Fruit fly (Drosophila melanogaster) whole organism, prepupa: ENCODE results near the gene CG15515.

Experiments
- Blimp-1 ChIP-seq: fragments of 200-800 bp; sonication (Bioruptor generic); optimal IDR thresholded peaks from 3 replicates; lab custom pipeline; 2017; ENCODE audit warnings: missing biosample characterization, missing genetic modification characterization, mild to moderate bottlenecking, moderate library complexity, missing genetic modification reagents
- CG11294 ChIP-seq: fragments of 200-800 bp; sonication (Bioruptor generic); IDR thresholded peaks from 2 replicates; pipeline ENCODE4 v1.3.6; 2022; ENCODE audit warnings: missing biosample characterization, missing genetic modification characterization
- CG11902 ChIP-seq: fragments of 200-800 bp; sonication (Bioruptor generic); optimal IDR thresholded peaks from 3 replicates; lab custom pipeline; 2016; ENCODE audit warnings: missing biosample characterization, missing genetic modification characterization
- CG15336 ChIP-seq: fragments of 200-800 bp; sonication (Bioruptor generic); IDR thresholded peaks from 2 replicates; pipeline ENCODE4 v1.3.6; 2022; ENCODE audit warnings: missing biosample characterization, missing genetic modification characterization
- CG1621 ChIP-seq: fragments of 200-800 bp; sonication (Bioruptor generic); optimal IDR thresholded peaks from 3 replicates; lab custom pipeline; 2018; ENCODE audit warnings: missing biosample characterization, mild to moderate bottlenecking, missing genetic modification characterization
- CG16779 ChIP-seq: fragments of 200-800 bp; sonication (Bioruptor generic); optimal IDR thresholded peaks from 3 replicates; lab custom pipeline; 2017; ENCODE audit warnings: missing biosample characterization, mild to moderate bottlenecking, missing genetic modification characterization
- CG3032 ChIP-seq: fragments of 200-800 bp; optimal IDR thresholded peaks from 2 replicates; lab custom pipeline; 2019; ENCODE audit warnings: missing biosample characterization, mild to moderate bottlenecking, missing genetic modification characterization, moderate library complexity
- CG32006 ChIP-seq: fragments of 200-800 bp; sonication (Bioruptor generic); optimal IDR thresholded peaks from 3 replicates; lab custom pipeline; 2017; ENCODE audit warnings: missing biosample characterization, mild to moderate bottlenecking, missing genetic modification characterization
- CG34406 ChIP-seq: fragments of 200-800 bp; sonication (Bioruptor generic); optimal IDR thresholded peaks from 3 replicates; lab custom pipeline; 2016; ENCODE audit warnings: missing biosample characterization, missing genetic modification characterization
- CG3919 ChIP-seq: fragments of 200-800 bp; sonication (Bioruptor generic); optimal IDR thresholded peaks from 3 replicates; lab custom pipeline; 2016; ENCODE audit warnings: missing biosample characterization, missing genetic modification characterization
- CG6163 ChIP-seq: fragments of 200-800 bp; sonication (Bioruptor generic); IDR thresholded peaks from 3 replicates; pipeline ENCODE4 v1.3.6; 2022; ENCODE audit warnings: missing biosample characterization, missing genetic modification characterization
- CG6276 ChIP-seq: fragments of 200-800 bp; sonication (Bioruptor generic); optimal IDR thresholded peaks from 2 replicates; lab custom pipeline; 2017; ENCODE audit warnings: missing biosample characterization, mild to moderate bottlenecking, missing genetic modification characterization
- CG6792 ChIP-seq: fragments of 200-800 bp; sonication (Bioruptor generic); optimal IDR thresholded peaks from 3 replicates; lab custom pipeline; 2016; ENCODE audit warnings: missing biosample characterization, missing genetic modification characterization
- CG6808 ChIP-seq: fragments of 200-800 bp; sonication (Bioruptor generic); optimal IDR thresholded peaks from 3 replicates; lab custom pipeline; 2017; ENCODE audit warnings: missing biosample characterization, missing genetic modification characterization, mild to moderate bottlenecking, moderate library complexity, missing genetic modification reagents
- CG7368 ChIP-seq: fragments of 200-800 bp; sonication (Bioruptor generic); optimal IDR thresholded peaks from 3 replicates; lab custom pipeline; 2016; ENCODE audit warnings: missing biosample characterization, missing genetic modification characterization
- CG8119 ChIP-seq: fragments of 200-800 bp; sonication (Bioruptor generic); IDR thresholded peaks from 3 replicates; pipeline ENCODE4 v1.3.6; 2022; ENCODE audit warnings: missing biosample characterization, missing genetic modification characterization
- CG8632 ChIP-seq: fragments of 200-800 bp; sonication (Bioruptor generic); optimal IDR thresholded peaks from 3 replicates; lab custom pipeline; 2016; ENCODE audit warnings: missing biosample characterization, missing genetic modification characterization
- Eip78C ChIP-seq: fragments of 200-800 bp; sonication (Bioruptor generic); peaks from one replicate; lab custom pipeline; 2016; ENCODE audit warnings: missing biosample characterization, missing genetic modification characterization
- Eip93F ChIP-seq: fragments of 200-800 bp; sonication (Bioruptor generic); optimal IDR thresholded peaks from 2 replicates; lab custom pipeline; 2016; ENCODE audit warnings: missing biosample characterization, mild to moderate bottlenecking, missing genetic modification characterization
- Ets21C ChIP-seq: fragments of 200-800 bp; sonication (Bioruptor generic); optimal IDR thresholded peaks from 3 replicates; lab custom pipeline; 2016; ENCODE audit warnings: missing biosample characterization, missing genetic modification characterization
- Hr38 ChIP-seq: sonication (Bioruptor generic); optimal IDR thresholded peaks from 2 replicates; lab custom pipeline; 2016; ENCODE audit warnings: missing biosample characterization, missing genetic modification characterization
- Hr39 ChIP-seq: fragments of 200-800 bp; sonication (Bioruptor generic); optimal IDR thresholded peaks from 2 replicates; lab custom pipeline; 2016; ENCODE audit warnings: missing biosample characterization, missing genetic modification characterization
- Hr4 ChIP-seq: fragments of 200-800 bp; sonication (Bioruptor generic); optimal IDR thresholded peaks from 3 replicates; lab custom pipeline; 2016; ENCODE audit warnings: missing biosample characterization, missing genetic modification characterization
- Lpt ChIP-seq: fragments of 200-800 bp; sonication (Bioruptor generic); optimal IDR thresholded peaks from 3 replicates; lab custom pipeline; 2016; ENCODE audit warnings: missing biosample characterization, missing genetic modification characterization
- OdsH ChIP-seq: fragments of 200-800 bp; sonication (Bioruptor generic); optimal IDR thresholded peaks from 3 replicates; lab custom pipeline; 2016; ENCODE audit warnings: missing biosample characterization, missing genetic modification characterization
- Smox ChIP-seq: fragments of 200-800 bp; sonication (Bioruptor generic); optimal IDR thresholded peaks from 3 replicates; lab custom pipeline; 2016; ENCODE audit warnings: missing biosample characterization, missing genetic modification characterization
- Sox14 ChIP-seq: fragments of 200-800 bp; sonication (Bioruptor generic); optimal IDR thresholded peaks from 3 replicates; lab custom pipeline; 2016; ENCODE audit warnings: missing biosample characterization, missing genetic modification characterization
- achi ChIP-seq: fragments of 200-800 bp; sonication (Bioruptor generic); optimal IDR thresholded peaks from 3 replicates; lab custom pipeline; 2016; ENCODE audit warnings: missing biosample characterization, missing genetic modification characterization
- dac ChIP-seq: fragments of 200-800 bp; sonication (Bioruptor generic); optimal IDR thresholded peaks from 2 replicates; lab custom pipeline; 2017; ENCODE audit warnings: missing biosample characterization, mild to moderate bottlenecking, missing genetic modification characterization
- dsx ChIP-seq: fragments of 200-800 bp; optimal IDR thresholded peaks from 3 replicates; lab custom pipeline; 2019; ENCODE audit warnings: missing biosample characterization, mild to moderate bottlenecking, missing genetic modification characterization, moderate library complexity; ENCODE audit not compliant: poor library complexity, severe bottlenecking
- eg ChIP-seq: fragments of 200-800 bp; sonication (Bioruptor generic); IDR thresholded peaks from 3 replicates; pipeline ENCODE4 v1.3.6; 2022; ENCODE audit warnings: missing biosample characterization, missing genetic modification characterization
- esn ChIP-seq: fragments of 200-800 bp; sonication (Bioruptor generic); optimal IDR thresholded peaks from 2 replicates; lab custom pipeline; 2016; ENCODE audit warnings: missing biosample characterization, mild to moderate bottlenecking, missing genetic modification characterization, moderate library complexity
- fd59A ChIP-seq: fragments of 200-800 bp; sonication (Bioruptor generic); optimal IDR thresholded peaks from 2 replicates; lab custom pipeline; 2017; ENCODE audit warnings: missing biosample characterization, mild to moderate bottlenecking, missing genetic modification characterization, missing genetic modification reagents
- fd85E ChIP-seq: fragments of 200-800 bp; sonication (Bioruptor generic); optimal IDR thresholded peaks from 3 replicates; lab custom pipeline; 2016; ENCODE audit warnings: missing biosample characterization, missing genetic modification characterization
- fkh ChIP-seq: fragments of 200-800 bp; sonication (Bioruptor generic); optimal IDR thresholded peaks from 3 replicates; lab custom pipeline; 2017; ENCODE audit warnings: missing biosample characterization, mild to moderate bottlenecking, missing genetic modification characterization, moderate library complexity
- lz ChIP-seq: fragments of 200-800 bp; sonication (Bioruptor generic); optimal IDR thresholded peaks from 3 replicates; lab custom pipeline; 2016; ENCODE audit warnings: missing biosample characterization, missing genetic modification characterization
- pdm3 ChIP-seq: fragments of 200-800 bp; sonication (Bioruptor generic); optimal IDR thresholded peaks from 3 replicates; lab custom pipeline; 2016; ENCODE audit warnings: missing biosample characterization, missing genetic modification characterization
- salr ChIP-seq, 2 experiments: fragments of 200-800 bp; sonication (Bioruptor generic); optimal IDR thresholded peaks; 3 replicates each; lab custom pipeline; 2016 to 2018; ENCODE audit warnings: missing biosample characterization in 2 of 2, missing genetic modification characterization in 2 of 2, mild to moderate bottlenecking in 1 of 2
- spab ChIP-seq: fragments of 200-800 bp; sonication (Bioruptor generic); optimal IDR thresholded peaks from 2 replicates; lab custom pipeline; 2017; ENCODE audit warnings: missing biosample characterization, mild to moderate bottlenecking, missing genetic modification characterization, missing genetic modification reagents
- ss ChIP-seq, 2 experiments: fragments of 200-800 bp; sonication (Bioruptor generic); optimal IDR thresholded peaks; 2 replicates in 1 of 2; 3 replicates in 1 of 2; lab custom pipeline; 2017 to 2018; ENCODE audit warnings: mild to moderate bottlenecking in 2 of 2, missing biosample characterization in 2 of 2, missing genetic modification characterization in 2 of 2, moderate library complexity in 1 of 2
- topi ChIP-seq: fragments of 200-800 bp; sonication (Bioruptor generic); optimal IDR thresholded peaks from 3 replicates; lab custom pipeline; 2016; ENCODE audit warnings: missing biosample characterization, missing genetic modification characterization
- vri ChIP-seq: fragments of 200-800 bp; sonication (Bioruptor generic); optimal IDR thresholded peaks from 3 replicates; lab custom pipeline; 2016; ENCODE audit warnings: missing biosample characterization, mild to moderate bottlenecking, missing genetic modification characterization

The CG15515 gene

DNA sequence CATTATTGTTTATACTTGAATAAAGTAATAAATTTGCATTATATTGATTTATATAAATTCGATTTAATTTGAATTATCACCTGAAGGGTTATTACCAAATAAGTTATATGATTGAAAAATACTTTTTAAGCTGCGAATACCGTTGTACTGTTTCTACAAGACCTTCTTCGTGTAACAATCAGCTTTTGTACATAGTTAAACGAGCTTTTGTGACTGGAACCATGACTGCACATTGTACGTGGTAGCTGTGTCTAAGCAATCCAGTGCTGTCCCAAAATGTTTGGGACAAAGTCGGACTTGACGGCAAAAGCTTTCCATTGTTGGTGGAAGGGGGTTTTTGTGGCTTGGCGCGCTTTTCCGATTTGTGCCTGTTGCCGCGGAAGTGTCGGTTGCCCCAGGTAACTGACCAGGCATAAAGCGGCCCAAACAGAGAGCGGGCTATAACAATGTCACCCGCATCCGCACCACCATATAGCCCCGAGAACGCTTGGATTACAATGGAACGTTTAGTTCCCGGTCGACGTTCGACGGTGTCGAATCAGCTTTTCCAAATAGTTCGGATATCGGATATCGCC is 2.4 kb downstream of the CG15515 start, which contains the start of gene CG31036:
CG31036 (plus strand) TSS at position 507 of the 575 bp plus-strand sequence.
- no peak for TF ChIP-seq CG7368 (GFP tag; lab: Kevin White, UChicago)
- TF ChIP-seq achi (GFP tag; lab: Kevin White, UChicago) = no peak
- no peak for TF ChIP-seq eg (GFP tag; lab: Robert Waterston, UW)
- TF ChIP-seq CG6163 = no peak
- TF ChIP-seq dac = no peak
- no peak for TF ChIP-seq ss (GFP tag; optimal IDR thresholded peaks at IDR 0.05; lab: Kevin White, UChicago)
- no peak for TF ChIP-seq dsx (GFP tag; lab: Kevin White, UChicago)
- TF ChIP-seq fd59A (GFP tag; lab: Kevin White, UChicago) = no peak
- TF ChIP-seq CG6276 = no peak
- TF ChIP-seq pdm3 = no peak
- TF ChIP-seq CG15336 (GFP tag; lab: Robert Waterston, UW) = no peak
- TF ChIP-seq esn = no peak
- no peak for TF ChIP-seq CG3919 (GFP tag; lab: Kevin White, UChicago)
- no peak for TF ChIP-seq CG1621
- TF ChIP-seq topi (GFP tag; lab: Kevin White, UChicago) = no peak
- no peak for TF ChIP-seq salr (GFP tag; optimal IDR thresholded peaks at IDR 0.05; lab: Kevin White, UChicago)
- TF ChIP-seq, all 60 proteins: peak for 0

DNA sequence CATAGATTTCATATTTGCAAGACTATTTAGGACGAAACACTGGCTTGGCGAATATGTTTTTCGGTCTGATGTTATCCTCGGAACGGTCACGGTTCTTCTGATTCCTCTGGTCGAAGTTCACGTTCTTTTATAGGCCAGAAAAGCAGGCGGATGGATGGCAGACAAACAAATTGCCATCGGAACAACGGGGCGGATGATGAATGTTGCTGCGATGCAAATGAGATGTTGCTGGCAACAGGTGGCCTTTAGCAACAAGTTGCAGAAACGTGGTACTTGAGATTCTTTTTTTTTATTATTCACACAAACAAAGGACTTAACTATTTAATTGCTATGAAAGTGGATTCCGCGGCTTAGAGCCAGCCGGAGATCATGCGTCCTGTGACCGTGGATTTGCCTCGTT is 9.0 kb downstream of the CG15515 start, which contains the start of gene Capa:
Capa (minus strand) TSS at position 101 of the 400 bp plus-strand sequence.
- TF ChIP-seq CG3032 (tag; lab: Kevin White, UChicago) (no peak), Hr38 (GFP tag; lab: Kevin White, UChicago) (no peak), CG32006 (GFP tag; lab: Kevin White, UChicago) (no peak), Smox (GFP tag; lab: Kevin White, UChicago) (no peak), CG8119 (no peak), CG3919 (GFP tag; lab: Kevin White, UChicago) (no peak), CG6792 (GFP tag; lab: Kevin White, UChicago) (no peak), Lpt (GFP tag; lab: Kevin White, UChicago) (no peak), spab (GFP tag; lab: Kevin White, UChicago) (no peak), Sox14 (GFP tag; lab: Kevin White, UChicago) (no peak), CG16779 (tag; lab: Kevin White, UChicago) (no peak), CG34406 (no peak), eg (GFP tag; lab: Robert Waterston, UW) (no peak), CG7368 (GFP tag; lab: Kevin White, UChicago) (no peak), CG11902 (GFP tag; lab: Kevin White, UChicago) (no peak), Hr39 (GFP tag; lab: Kevin White, UChicago) (no peak), esn (no peak), CG11294 (GFP tag; lab: Robert Waterston, UW) (no peak), CG6808 (GFP tag; lab: Kevin White, UChicago) (no peak), Eip78C (GFP tag; lab: Kevin White, UChicago) (no peak)

DNA sequence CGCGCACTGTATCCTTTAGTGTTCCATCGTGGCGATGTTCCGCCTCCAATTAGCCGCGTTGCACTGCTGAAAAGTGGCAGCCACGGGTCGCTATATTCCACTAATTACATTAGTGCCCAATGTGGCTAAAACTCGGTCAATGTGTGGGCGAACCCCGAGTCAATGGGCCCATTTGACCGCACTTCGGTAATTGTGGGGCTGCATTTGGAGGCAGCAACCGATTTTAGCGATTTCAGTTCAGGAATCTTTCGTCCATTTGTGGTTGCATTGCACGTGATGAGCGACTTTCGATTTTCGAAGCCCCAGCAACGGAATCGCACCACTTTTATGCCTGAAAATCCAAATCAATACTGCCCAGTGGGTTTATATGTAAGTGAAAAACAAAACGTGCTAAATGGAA is 14.9 kb downstream of the CG15515 start, which contains the start of gene trp:
trp (minus strand) TSS at position 101 of the 400 bp plus-strand sequence.
- TF ChIP-seq Eip93F (GFP tag; lab: Kevin White, UChicago) = no peak
- no peak for TF ChIP-seq Blimp-1 (GFP tag; lab: Kevin White, UChicago)
- no peak for TF ChIP-seq CG6276
- TF ChIP-seq fkh = no peak
- TF ChIP-seq eg (GFP tag; lab: Robert Waterston, UW) = no peak
- no peak for TF ChIP-seq Ets21C (GFP tag; lab: Kevin White, UChicago)
- no peak for TF ChIP-seq OdsH (GFP tag; lab: Kevin White, UChicago)
- TF ChIP-seq CG11902 (GFP tag; lab: Kevin White, UChicago) = no peak
- no peak for TF ChIP-seq CG15336 (GFP tag; lab: Robert Waterston, UW)
- TF ChIP-seq CG6792 (GFP tag; lab: Kevin White, UChicago) = no peak
- no peak for TF ChIP-seq CG6163
- no peak for TF ChIP-seq fd85E (GFP tag; lab: Kevin White, UChicago)
- no peak for TF ChIP-seq lz
- no peak for TF ChIP-seq Hr4 (GFP tag; lab: Kevin White, UChicago)
- no peak for TF ChIP-seq Hr39 (GFP tag; lab: Kevin White, UChicago)
- TF ChIP-seq CG8632 = no peak
- TF ChIP-seq CG34406 = no peak
- TF ChIP-seq pdm3 = no peak
- TF ChIP-seq vri (GFP tag; lab: Kevin White, UChicago) = no peak
- no peak for TF ChIP-seq CG8119
